Worm (Caenorhabditis elegans) whole organism, mixed stage, embryonic: ENCODE measurements around the gene F13E9.16.

Experiments used
- mep-1 ChIP-seq: fragments of 150-350 bp; optimal IDR thresholded peaks from 2 replicates; lab custom pipeline; 2017; ENCODE audit warnings: missing biosample characterization, missing genetic modification reagents, missing genetic modification characterization, inconsistent platforms
- nhr-76 ChIP-seq: sonication (generic microtip); optimal IDR thresholded peaks from 2 replicates; lab custom pipeline; 2017; ENCODE audit warnings: missing biosample characterization, missing genetic modification characterization
- ztf-11 ChIP-seq: fragments of 150-350 bp; optimal IDR thresholded peaks from 2 replicates; lab custom pipeline; 2014; ENCODE audit warnings: missing biosample characterization, missing genetic modification characterization

DNA sequence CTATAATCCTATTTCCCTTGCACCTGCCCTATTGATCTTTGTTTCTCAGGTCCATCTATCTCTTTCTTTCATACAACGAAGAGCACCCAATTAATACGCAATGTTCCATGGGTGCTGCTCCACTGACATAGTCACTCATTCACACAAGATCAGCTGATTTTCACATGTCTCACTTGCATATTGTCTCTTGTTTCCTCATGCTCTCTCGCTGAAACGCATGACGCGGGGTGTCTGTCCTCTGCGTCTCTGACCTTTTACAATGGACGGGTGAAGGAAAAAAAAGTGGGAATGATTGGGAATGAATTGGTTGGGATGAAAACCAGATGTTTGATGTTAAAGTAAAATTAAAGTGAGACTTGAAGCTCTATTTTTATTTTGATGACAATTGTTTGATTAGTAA is 48.2 kb upstream of the F13E9.16 start:
- TF ChIP-seq mep-1 (tag; lab: Kevin White, UChicago) (no peak), ztf-11 (no peak), nhr-76 (tag; lab: Kevin White, UChicago) (no peak)
